Fruit fly (Drosophila melanogaster): ENCODE results near the gene pip.
A peak's percentile ranks its signal among the peaks of the same experiment; 100 is the strongest.

The pip gene

dm6 chr3L:19270542-19270941 lies 66.9 kb downstream of the pip start, which contains the start of gene CG14088:
Gene CG14088 (minus strand): TSS chr3L:19270642.
- no peak for TF ChIP-seq CG18476 (GFP tag; optimal IDR thresholded peaks at IDR 0.05)
- no peak for TF ChIP-seq wdn (GFP tag; IDR thresholded peaks at IDR 0.05)
- TF ChIP-seq CHES-1-like (GFP tag; optimal IDR thresholded peaks at IDR 0.05), result no peak
- no peak for TF ChIP-seq h (optimal IDR thresholded peaks at IDR 0.05)
- no peak for TF ChIP-seq salm (tag; optimal IDR thresholded peaks at IDR 0.05)
- no peak for TF ChIP-seq Bdp1 (GFP tag; optimal IDR thresholded peaks at IDR 0.05)
- TF ChIP-seq jing (GFP tag; optimal IDR thresholded peaks at IDR 0.05), result no peak
- TF ChIP-seq danr (GFP tag; IDR thresholded peaks at IDR 0.05), result no peak
- TF ChIP-seq CG15514 (GFP tag; optimal IDR thresholded peaks at IDR 0.05), result no peak
- TF ChIP-seq gcm2 (GFP tag; optimal IDR thresholded peaks at IDR 0.05), result no peak
- TF ChIP-seq CG3065 (GFP tag; optimal IDR thresholded peaks at IDR 0.05), result no peak
- TF ChIP-seq CG1233 (GFP tag; optimal IDR thresholded peaks at IDR 0.05), result no peak
- no peak for TF ChIP-seq nerfin-1 (tag; optimal IDR thresholded peaks at IDR 0.05)

dm6 chr3L:19268720-19269401 lies 68.5 kb downstream of the pip start, which contains the start of the genes Aldh7A1 and CG14085:
Gene Aldh7A1 (minus strand): TSS chr3L:19268913.
Gene CG14085 (plus strand): TSS chr3L:19269351.
- TF ChIP-seq rib (GFP tag; IDR thresholded peaks at IDR 0.05), result peak; percentile 62; the same call in 1 of the 2 replicates
- peak; percentile 57; the same call in 1 of the 2 replicates for TF ChIP-seq NFAT (GFP tag; IDR thresholded peaks at IDR 0.05)
- TF ChIP-seq ftz-f1 (GFP tag; optimal IDR thresholded peaks at IDR 0.05), result peak; percentile 36
- TF ChIP-seq crol (GFP tag; IDR thresholded peaks at IDR 0.05), result peak; percentile 99
- peak; percentile 21; the same call in 1 of the 2 replicates for TF ChIP-seq Rfx (GFP tag; IDR thresholded peaks at IDR 0.05)
- TF ChIP-seq CG1792 (GFP tag; optimal IDR thresholded peaks at IDR 0.05), result no peak
- TF ChIP-seq CG6254 (GFP tag; optimal IDR thresholded peaks at IDR 0.05), result peak; percentile 18
- peak; percentile 28 for TF ChIP-seq sens (GFP tag)
- TF ChIP-seq CG2199 (GFP tag; IDR thresholded peaks at IDR 0.05), result no peak
- peak; percentile 30 for TF ChIP-seq CG17912 (GFP tag; optimal IDR thresholded peaks at IDR 0.05)
- 0 out of 3 replicates have a peak, but pooled peaks have one; percentile 38 for TF ChIP-seq vnd (GFP tag; IDR thresholded peaks at IDR 0.05; ENCODE audit: partially characterized antibody)
- TF ChIP-seq HmgZ (tag; optimal IDR thresholded peaks at IDR 0.05), result peak; percentile 72
- TF ChIP-seq CG18599 (GFP tag; optimal IDR thresholded peaks at IDR 0.05), result peak; percentile 40
- TF ChIP-seq Jarid2 (GFP tag; optimal IDR thresholded peaks at IDR 0.05), result peak; percentile 65
- TF ChIP-seq Deaf1 (tag; optimal IDR thresholded peaks at IDR 0.05), result peak; percentile 78
- TF ChIP-seq Opbp (GFP tag; IDR thresholded peaks at IDR 0.05; ENCODE audit: partially characterized antibody), result 0 out of 3 replicates have a peak, but pooled peaks have one; percentile 30
- TF ChIP-seq grn (GFP tag; optimal IDR thresholded peaks at IDR 0.05), result peak; percentile 96
- no peak for TF ChIP-seq fu2 (GFP tag; optimal IDR thresholded peaks at IDR 0.05)
- 0 out of 3 replicates have a peak, but pooled peaks have one; percentile 37 for TF ChIP-seq gce (GFP tag; IDR thresholded peaks at IDR 0.05)
- no peak for TF ChIP-seq Sry-β (GFP tag; optimal IDR thresholded peaks at IDR 0.05)
- TF ChIP-seq HmgD (GFP tag; optimal IDR thresholded peaks at IDR 0.05), result no peak
- TF ChIP-seq jing (GFP tag; optimal IDR thresholded peaks at IDR 0.05), result no peak
- TF ChIP-seq exex (tag; optimal IDR thresholded peaks at IDR 0.05), result peak; percentile 82
- peak; percentile 72 for TF ChIP-seq CG10543 (GFP tag; optimal IDR thresholded peaks at IDR 0.05)
- no peak for TF ChIP-seq CG17186 (GFP tag; optimal IDR thresholded peaks at IDR 0.05)
- no peak for TF ChIP-seq CG16815 (GFP tag; optimal IDR thresholded peaks at IDR 0.05)
- TF ChIP-seq chinmo (GFP tag; IDR thresholded peaks at IDR 0.05; ENCODE audit: partially characterized antibody), result peak; percentile 92; the same call in 3 of the 4 replicates
- TF ChIP-seq seq (GFP tag; IDR thresholded peaks at IDR 0.05), result no peak
- TF ChIP-seq GATAe (GFP tag; conservative IDR thresholded peaks at IDR 0.05), result peak; percentile 95
- TF ChIP-seq Dp (GFP tag; optimal IDR thresholded peaks at IDR 0.05), result no peak
- peak; percentile 31 for TF ChIP-seq CG15514 (GFP tag; optimal IDR thresholded peaks at IDR 0.05)
- TF ChIP-seq Hmx (GFP tag; optimal IDR thresholded peaks at IDR 0.05), result no peak
- 0 out of 3 replicates have a peak, but pooled peaks have one; percentile 6 for TF ChIP-seq CG16813 (GFP tag; IDR thresholded peaks at IDR 0.05; ENCODE audit: partially characterized antibody)
- peak; percentile 99 for TF ChIP-seq CG8281 (tag; optimal IDR thresholded peaks at IDR 0.05)
- TF ChIP-seq CG34376 (GFP tag; optimal IDR thresholded peaks at IDR 0.05), result peak; percentile 90
- peak; percentile 34 for TF ChIP-seq Max (GFP tag; optimal IDR thresholded peaks at IDR 0.05)
- peak; percentile 98 for TF ChIP-seq CG15601 (tag; optimal IDR thresholded peaks at IDR 0.05)
